Worm (Caenorhabditis elegans) whole organism, L4 larva: ENCODE results near the gene F55C10.4.

Source experiments
- F10B5.3 ChIP-seq: sonication (generic microtip); optimal IDR thresholded peaks from 2 replicates; lab custom pipeline; 2016; ENCODE audit warnings: mild to moderate bottlenecking, missing genetic modification characterization, missing compliant biosample characterization
- F26F4.8 ChIP-seq: fragments of 200-800 bp; sonication (Bioruptor generic); conservative IDR thresholded peaks from 2 replicates; pipeline ENCODE4 v1.3.6; 2022; ENCODE audit warnings: missing genetic modification characterization, missing compliant biosample characterization
- F44E2.7 ChIP-seq: fragments of 200-800 bp; sonication (Bioruptor generic); IDR thresholded peaks from 2 replicates; pipeline ENCODE4 v2.1.2; 2022; ENCODE audit warnings: missing genetic modification characterization, missing compliant biosample characterization
- R02D3.7 ChIP-seq: fragments of 150-350 bp; sonication (generic microtip); optimal IDR thresholded peaks from 3 replicates; lab custom pipeline; 2014; ENCODE audit warnings: missing biosample characterization, missing genetic modification characterization
- T20F7.1 ChIP-seq: fragments of 200-800 bp; sonication (Bioruptor generic); optimal IDR thresholded peaks from 2 replicates; lab custom pipeline; 2018; ENCODE audit warnings: mild to moderate bottlenecking, missing genetic modification characterization, missing compliant biosample characterization
- Y105C5A.15 ChIP-seq: fragments of 200-800 bp; sonication (Bioruptor generic); IDR thresholded peaks from 2 replicates; pipeline ENCODE4 v1.3.6; 2022; ENCODE audit warnings: missing genetic modification characterization, missing compliant biosample characterization
- aha-1 ChIP-seq: fragments of 150-350 bp; peaks from one replicate; lab custom pipeline; 2014; ENCODE audit warnings: missing biosample characterization, missing genetic modification characterization
- aly-2 ChIP-seq: sonication (generic microtip); optimal IDR thresholded peaks from 2 replicates; lab custom pipeline; 2018; ENCODE audit warnings: missing biosample characterization, missing genetic modification characterization
- ama-1 ChIP-seq: fragments of 150-350 bp; optimal IDR thresholded peaks from 2 replicates; lab custom pipeline; 2014; ENCODE audit warnings: inconsistent platforms, mixed read lengths
- arid-1 ChIP-seq: fragments of 200-800 bp; sonication (Bioruptor generic); conservative IDR thresholded peaks from 2 replicates; pipeline ENCODE4 v1.3.6; 2022; ENCODE audit warnings: missing genetic modification reagents, missing genetic modification characterization, missing compliant biosample characterization
- attf-4 ChIP-seq: sonication (generic microtip); optimal IDR thresholded peaks from 3 replicates; lab custom pipeline; 2017; ENCODE audit warnings: missing biosample characterization, missing genetic modification characterization
- ceh-20 ChIP-seq: fragments of 200-800 bp; sonication (Bioruptor generic); IDR thresholded peaks from 2 replicates; pipeline ENCODE4 v1.3.6; 2022; ENCODE audit warnings: missing genetic modification reagents, missing genetic modification characterization, missing compliant biosample characterization
- ceh-28 ChIP-seq: fragments of 150-350 bp; optimal IDR thresholded peaks from 2 replicates; lab custom pipeline; 2014; ENCODE audit warnings: missing biosample characterization, missing genetic modification reagents, missing genetic modification characterization
- daf-16 ChIP-seq, 3 experiments: sonication (generic microtip); optimal IDR thresholded peaks; 2 replicates each; lab custom pipeline; 2016 to 2017; ENCODE audit warnings: missing genetic modification characterization in 3 of 3, missing genetic modification reagents in 3 of 3, mild to moderate bottlenecking in 2 of 3, missing compliant biosample characterization in 2 of 3, missing biosample characterization in 1 of 3, moderate library complexity in 1 of 3
- dmd-6 ChIP-seq: fragments of 200-800 bp; sonication (Bioruptor generic); IDR thresholded peaks from 2 replicates; pipeline ENCODE4 v1.3.6; 2022; ENCODE audit warnings: missing genetic modification reagents, missing genetic modification characterization, missing compliant biosample characterization
- dmd-8 ChIP-seq: fragments of 200-800 bp; sonication (Bioruptor generic); IDR thresholded peaks from 2 replicates; pipeline ENCODE4 v1.3.6; 2022; ENCODE audit warnings: missing genetic modification characterization, missing compliant biosample characterization
- dpl-1 ChIP-seq: fragments of 150-350 bp; optimal IDR thresholded peaks from 2 replicates; lab custom pipeline; 2014; ENCODE audit warnings: missing biosample characterization, missing genetic modification reagents, missing genetic modification characterization
- dve-1 ChIP-seq: sonication (generic microtip); optimal IDR thresholded peaks from 2 replicates; lab custom pipeline; 2017; ENCODE audit warnings: antibody characterized with exemption, mild to moderate bottlenecking, missing genetic modification characterization, missing compliant biosample characterization; ENCODE audit not compliant: insufficient read depth
- egl-43 ChIP-seq: fragments of 200-800 bp; sonication (Bioruptor generic); IDR thresholded peaks from 2 replicates; pipeline ENCODE4 v1.3.6; 2022; ENCODE audit warnings: missing genetic modification reagents, missing genetic modification characterization, missing compliant biosample characterization
- fos-1 ChIP-seq: fragments of 150-350 bp; optimal IDR thresholded peaks from 2 replicates; lab custom pipeline; 2014; ENCODE audit warnings: missing biosample characterization, missing genetic modification characterization
- gei-8 ChIP-seq: fragments of 200-800 bp; sonication (Bioruptor generic); optimal IDR thresholded peaks from 2 replicates; lab custom pipeline; 2018; ENCODE audit warnings: mild to moderate bottlenecking, missing genetic modification characterization, missing compliant biosample characterization
- hlh-11 ChIP-seq: fragments of 200-800 bp; sonication (Bioruptor generic); optimal IDR thresholded peaks from 2 replicates; lab custom pipeline; 2018; ENCODE audit warnings: mild to moderate bottlenecking, missing genetic modification characterization, missing compliant biosample characterization
- lim-7 ChIP-seq: fragments of 200-800 bp; sonication (Bioruptor generic); IDR thresholded peaks from 2 replicates; pipeline ENCODE4 v1.3.6; 2022; ENCODE audit warnings: missing genetic modification characterization, missing compliant biosample characterization
- lin-1 ChIP-seq: fragments of 200-800 bp; sonication (Bioruptor generic); IDR thresholded peaks from 2 replicates; pipeline ENCODE4 v1.3.6; 2022; ENCODE audit warnings: missing genetic modification reagents, missing genetic modification characterization, missing compliant biosample characterization
- lin-29 ChIP-seq: fragments of 200-800 bp; sonication (Bioruptor generic); IDR thresholded peaks from 2 replicates; pipeline ENCODE4 v1.3.6; 2022; ENCODE audit warnings: missing genetic modification reagents, missing genetic modification characterization, missing compliant biosample characterization
- lsy-2 ChIP-seq, 2 experiments: fragments of 150-350 bp in 1 of 2; sonication (generic microtip) in 1 of 2; optimal IDR thresholded peaks; 2 replicates each; lab custom pipeline; 2014 to 2017; ENCODE audit warnings: missing biosample characterization in 2 of 2, missing genetic modification characterization in 2 of 2
- madf-9 ChIP-seq: fragments of 200-800 bp; sonication (Bioruptor generic); conservative IDR thresholded peaks from 2 replicates; pipeline ENCODE4 v1.3.6; 2022; ENCODE audit warnings: missing genetic modification reagents, missing genetic modification characterization, missing compliant biosample characterization
- mdl-1 ChIP-seq, 2 experiments: fragments of 150-350 bp in 1 of 2; sonication (generic microtip) in 1 of 2; optimal IDR thresholded peaks; 2 replicates each; lab custom pipeline; 2014 to 2017; ENCODE audit warnings: missing biosample characterization in 2 of 2, missing genetic modification characterization in 2 of 2
- mdt-29 ChIP-seq: fragments of 200-800 bp; sonication (Bioruptor generic); IDR thresholded peaks from 2 replicates; pipeline ENCODE4 v1.3.6; 2022; ENCODE audit warnings: missing genetic modification reagents, missing genetic modification characterization, missing compliant biosample characterization
- mxl-3 ChIP-seq: fragments of 200-800 bp; sonication (Bioruptor generic); optimal IDR thresholded peaks from 2 replicates; lab custom pipeline; 2018; ENCODE audit warnings: mild to moderate bottlenecking, missing genetic modification characterization, missing compliant biosample characterization
- nhr-11 ChIP-seq: fragments of 150-350 bp; optimal IDR thresholded peaks from 2 replicates; lab custom pipeline; 2014; ENCODE audit warnings: missing biosample characterization, missing genetic modification characterization
- nhr-48 ChIP-seq: sonication (generic microtip); optimal IDR thresholded peaks from 2 replicates; lab custom pipeline; 2016; ENCODE audit warnings: mild to moderate bottlenecking, missing genetic modification characterization, missing compliant biosample characterization
- nhr-76 ChIP-seq: fragments of 150-350 bp; optimal IDR thresholded peaks from 2 replicates; lab custom pipeline; 2014; ENCODE audit warnings: missing biosample characterization, missing genetic modification characterization
- php-3 ChIP-seq: fragments of 200-800 bp; sonication (Bioruptor generic); IDR thresholded peaks from 2 replicates; pipeline ENCODE4 v1.3.6; 2022; ENCODE audit warnings: missing genetic modification reagents, missing genetic modification characterization, missing compliant biosample characterization
- rbr-2 ChIP-seq: sonication (generic microtip); optimal IDR thresholded peaks from 2 replicates; lab custom pipeline; 2016; ENCODE audit warnings: missing genotype, missing genetic modification characterization, missing compliant biosample characterization
- saeg-2 ChIP-seq: fragments of 200-800 bp; sonication (Bioruptor generic); IDR thresholded peaks from 2 replicates; pipeline ENCODE4 v1.3.6; 2022; ENCODE audit warnings: missing genetic modification reagents, missing genetic modification characterization, missing compliant biosample characterization
- skn-1 ChIP-seq: fragments of 150-350 bp; optimal IDR thresholded peaks from 2 replicates; lab custom pipeline; 2014; ENCODE audit warnings: missing biosample characterization, missing genetic modification characterization
- snpc-4 ChIP-seq: fragments of 150-350 bp; optimal IDR thresholded peaks from 2 replicates; lab custom pipeline; 2014; ENCODE audit warnings: missing biosample characterization, missing genetic modification characterization
- spr-1 ChIP-seq: sonication (generic microtip); optimal IDR thresholded peaks from 2 replicates; lab custom pipeline; 2016; ENCODE audit warnings: mild to moderate bottlenecking, missing genetic modification characterization, missing compliant biosample characterization
- spr-3 ChIP-seq: fragments of 200-800 bp; sonication (Bioruptor generic); optimal IDR thresholded peaks from 2 replicates; lab custom pipeline; 2018; ENCODE audit warnings: mild to moderate bottlenecking, missing genetic modification characterization, missing compliant biosample characterization
- tag-97 ChIP-seq: fragments of 200-800 bp; sonication (Bioruptor generic); IDR thresholded peaks from 2 replicates; pipeline ENCODE4 v1.3.6; 2022; ENCODE audit warnings: missing genetic modification characterization, missing compliant biosample characterization
- unc-130 ChIP-seq: sonication (generic microtip); optimal IDR thresholded peaks from 2 replicates; lab custom pipeline; 2016; ENCODE audit warnings: missing genetic modification reagents, missing genetic modification characterization, missing compliant biosample characterization
- unc-39 ChIP-seq: sonication (generic microtip); optimal IDR thresholded peaks from 2 replicates; lab custom pipeline; 2017; ENCODE audit warnings: missing biosample characterization, missing genetic modification characterization
- zag-1 ChIP-seq: fragments of 150-350 bp; optimal IDR thresholded peaks from 2 replicates; lab custom pipeline; 2014; ENCODE audit warnings: missing biosample characterization, missing genetic modification characterization
- zfp-2 ChIP-seq: sonication (generic microtip); optimal IDR thresholded peaks from 2 replicates; lab custom pipeline; 2016; ENCODE audit warnings: mild to moderate bottlenecking, missing genetic modification characterization, missing compliant biosample characterization
- ztf-7 ChIP-seq: fragments of 150-350 bp; optimal IDR thresholded peaks from 2 replicates; lab custom pipeline; 2014; ENCODE audit warnings: missing biosample characterization, missing genetic modification characterization

Gene F55C10.4

DNA sequence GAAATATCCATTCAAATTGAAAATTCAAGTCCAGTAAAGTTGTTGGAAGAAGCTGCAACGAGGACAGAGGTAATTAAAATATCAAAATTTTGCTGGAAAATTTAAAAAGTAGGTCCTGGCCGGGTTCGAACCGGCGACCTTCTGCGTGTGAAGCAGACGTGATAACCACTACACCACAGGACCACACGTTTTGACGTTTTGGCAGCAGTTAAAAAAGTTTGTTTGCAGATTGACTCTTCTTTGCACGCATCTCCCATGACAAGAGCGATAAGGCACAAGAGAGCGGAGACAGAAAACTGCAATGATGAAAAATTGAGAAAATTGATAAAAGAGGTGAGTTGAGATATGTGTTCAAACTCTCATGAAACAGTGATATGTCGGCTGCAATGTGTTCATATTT is 25.6 kb downstream of the F55C10.4 start (continued):
- TF ChIP-seq ama-1 (lab: Kevin White, UChicago): no peak
- no peak for TF ChIP-seq zfp-2
- peak; percentile 53; the same call in 1 of the 2 replicates for TF ChIP-seq php-3 (GFP tag; lab: Robert Waterston, UW)
- no peak for TF ChIP-seq spr-1 (tag; lab: Kevin White, UChicago)
- 0 out of 2 replicates have a peak, but pooled peaks have one; percentile 38 for TF ChIP-seq saeg-2 (GFP tag; lab: Robert Waterston, UW)
- no peak for TF ChIP-seq R02D3.7 (tag; lab: Kevin White, UChicago)
- TF ChIP-seq dmd-8 (GFP tag; lab: Robert Waterston, UW): 0 out of 2 replicates have a peak, but pooled peaks have one; percentile 57
- TF ChIP-seq lsy-2 (tag; optimal IDR thresholded peaks at IDR 0.05; lab: Kevin White, UChicago): no peak
- TF ChIP-seq nhr-48 (tag; lab: Kevin White, UChicago): no peak
- peak; percentile 6 for TF ChIP-seq dpl-1 (GFP tag; lab: Kevin White, UChicago)
- TF ChIP-seq madf-9 (GFP tag; lab: Robert Waterston, UW): peak; percentile 45; the same call in 1 of the 2 replicates
- TF ChIP-seq ceh-20 (GFP tag; lab: Robert Waterston, UW): peak; percentile 49; the same call in 1 of the 2 replicates
- TF ChIP-seq mxl-3 (GFP tag; lab: Kevin White, UChicago): peak; percentile 51
- TF ChIP-seq dve-1 (tag; lab: Kevin White, UChicago): no peak
- TF ChIP-seq rbr-2 (tag; lab: Kevin White, UChicago): no peak
- TF ChIP-seq F10B5.3: no peak
- TF ChIP-seq lin-29 (GFP tag; lab: Robert Waterston, UW): no peak
- no peak for TF ChIP-seq attf-4
- peak; percentile 75 for TF ChIP-seq lim-7 (GFP tag; lab: Robert Waterston, UW)
- TF ChIP-seq ztf-7 (tag; lab: Kevin White, UChicago): no peak
- TF ChIP-seq aly-2: no peak
- TF ChIP-seq unc-39 (tag; lab: Kevin White, UChicago): no peak
- TF ChIP-seq F44E2.7 (GFP tag; lab: Robert Waterston, UW): 0 out of 2 replicates have a peak, but pooled peaks have one; percentile 52
- peak; percentile 27 for TF ChIP-seq gei-8 (GFP tag; lab: Kevin White, UChicago)
- TF ChIP-seq tag-97: no peak
- peak; percentile 42; the same call in 1 of the 2 replicates for TF ChIP-seq lin-1 (GFP tag; lab: Robert Waterston, UW)
- no peak for TF ChIP-seq F26F4.8 (GFP tag; lab: Robert Waterston, UW)
- TF ChIP-seq zag-1 (tag; lab: Kevin White, UChicago): no peak
- TF ChIP-seq dmd-6 (GFP tag; lab: Robert Waterston, UW): peak; percentile 82
- no peak for TF ChIP-seq mdl-1 (tag; optimal IDR thresholded peaks at IDR 0.05; lab: Kevin White, UChicago)
- peak in 1 of 2 experiments; percentile 53 for TF ChIP-seq daf-16 (GFP tag; optimal IDR thresholded peaks at IDR 0.05; lab: Kevin White, UChicago)
- no peak for TF ChIP-seq daf-16 (tag; optimal IDR thresholded peaks at IDR 0.05; lab: Kevin White, UChicago)
- TF ChIP-seq nhr-11 (tag; lab: Kevin White, UChicago): no peak

DNA sequence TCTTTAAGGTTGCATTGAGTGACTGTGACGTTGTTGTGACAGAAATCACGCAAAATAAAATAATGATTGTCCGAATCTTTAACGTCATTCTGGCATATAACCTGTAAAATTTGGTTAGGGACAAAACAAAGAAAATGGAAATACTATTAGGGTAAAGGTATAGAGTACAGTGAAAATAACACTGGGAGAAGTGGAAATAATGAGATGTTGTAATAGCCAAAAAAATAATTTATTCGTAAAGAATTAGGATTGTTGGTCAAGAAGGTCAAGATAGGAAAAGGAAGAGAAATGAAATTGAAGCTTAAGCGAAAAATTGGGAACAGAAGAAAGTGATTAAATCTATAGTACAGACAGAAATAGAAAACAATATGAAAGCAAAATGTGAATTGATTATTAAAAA is 28.5 kb downstream of the F55C10.4 start, which contains the start of gene deg-3:
TSS of gene deg-3 (minus strand) at position 101 of the 400 bp plus-strand sequence.
- TF ChIP-seq tag-97: no peak
- TF ChIP-seq F10B5.3: no peak
- no peak for TF ChIP-seq nhr-76 (tag; lab: Kevin White, UChicago)
- TF ChIP-seq Y105C5A.15 (GFP tag; lab: Robert Waterston, UW): no peak
- TF ChIP-seq fos-1 (tag; lab: Kevin White, UChicago): no peak
- TF ChIP-seq, all 104 proteins: peak for 0

DNA sequence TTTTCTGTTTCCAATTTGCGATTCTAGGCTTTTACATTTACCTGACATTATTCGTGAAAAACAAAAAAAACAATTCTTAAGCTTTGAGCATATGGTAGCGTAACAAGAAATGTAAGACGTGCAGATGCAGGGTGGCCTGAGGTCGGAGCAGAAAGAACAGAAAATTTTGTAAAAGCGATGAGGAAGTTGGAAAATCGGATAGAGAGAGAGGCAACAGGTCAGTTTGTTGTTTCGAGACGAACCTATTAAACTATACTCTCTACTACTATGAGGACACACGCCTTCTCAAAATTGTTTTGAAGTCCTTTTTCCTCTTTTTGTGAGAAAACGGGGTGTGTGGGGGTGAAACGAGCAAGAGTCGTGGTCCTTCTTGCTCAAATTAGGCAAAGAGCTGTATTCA is 35.1 kb downstream of the F55C10.4 start, which contains the start of gene des-2:
TSS of gene des-2 (minus strand) at position 101 of the 400 bp plus-strand sequence.
- TF ChIP-seq T20F7.1 (GFP tag; lab: Kevin White, UChicago) (no peak), unc-130 (no peak), fos-1 (tag; lab: Kevin White, UChicago) (no peak), arid-1 (GFP tag; lab: Robert Waterston, UW) (no peak), mdt-29 (GFP tag; lab: Robert Waterston, UW) (no peak), ceh-28 (tag; lab: Kevin White, UChicago) (no peak), nhr-48 (tag; lab: Kevin White, UChicago) (no peak), spr-3 (GFP tag; lab: Kevin White, UChicago) (no peak), aha-1 (tag; lab: Kevin White, UChicago) (no peak), hlh-11 (tag; lab: Kevin White, UChicago) (no peak), egl-43 (no peak), zfp-2 (no peak), snpc-4 (tag; lab: Kevin White, UChicago) (no peak), skn-1 (tag; lab: Kevin White, UChicago) (no peak), madf-9 (GFP tag; lab: Robert Waterston, UW) (no peak)
